Worm (Caenorhabditis elegans): Measurements from ENCODE around the gene srx-34.

DNA sequence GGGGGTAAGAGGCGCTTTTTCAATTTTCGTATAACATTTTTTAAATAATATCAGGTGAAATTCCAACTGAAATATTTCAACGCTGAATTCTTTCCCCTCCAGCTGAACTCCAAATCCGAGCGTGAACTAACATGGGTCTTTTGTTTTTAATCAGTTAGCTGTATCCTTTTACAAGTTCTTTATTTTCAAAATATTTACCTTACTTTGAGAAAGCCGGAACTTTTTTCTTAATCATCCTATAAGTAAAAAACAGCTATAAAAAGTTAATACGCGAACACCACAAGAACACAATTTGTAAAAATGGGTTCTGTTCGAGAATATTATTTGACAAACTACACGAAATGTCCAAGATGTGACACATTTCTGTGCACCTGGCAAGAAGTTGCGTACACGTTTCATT lies 44.1 kb upstream of the srx-34 start, which contains the start of gene srh-83:
- TF ChIP-seq ceh-18 (tag; optimal IDR thresholded peaks at IDR 0.05): no peak
- TF ChIP-seq F13H6.1 (tag; optimal IDR thresholded peaks at IDR 0.05): no peak
- TF ChIP-seq elt-2 (tag; optimal IDR thresholded peaks at IDR 0.05): no peak
- no peak for TF ChIP-seq ceh-34 (tag; optimal IDR thresholded peaks at IDR 0.05)
- no peak for TF ChIP-seq odd-2 (tag; optimal IDR thresholded peaks at IDR 0.05)
- TF ChIP-seq unc-55 (GFP tag; optimal IDR thresholded peaks at IDR 0.05): no peak

All from whole organism, late embryonic.